Fruit fly (Drosophila melanogaster): ENCODE measurements around the gene wupA.
A peak's percentile ranks its signal among the peaks of the same experiment; 100 is the strongest.

The wupA gene

dm6 chrX:18103353-18103752, 13.4 kb downstream of the wupA start, which contains the start of gene CG7135:
Gene CG7135 (plus strand): TSS chrX:18103653.
- TF ChIP-seq fru (GFP tag; optimal IDR thresholded peaks at IDR 0.05): no peak
- TF ChIP-seq GATAd (GFP tag; optimal IDR thresholded peaks at IDR 0.05): no peak
- no peak for TF ChIP-seq Jra (GFP tag; optimal IDR thresholded peaks at IDR 0.05)
- no peak for TF ChIP-seq ey (GFP tag; optimal IDR thresholded peaks at IDR 0.05)
- TF ChIP-seq woc (GFP tag; optimal IDR thresholded peaks at IDR 0.05): no peak
- TF ChIP-seq sv (GFP tag; optimal IDR thresholded peaks at IDR 0.05): no peak
- TF ChIP-seq HLH106 (tag; optimal IDR thresholded peaks at IDR 0.05): no peak
- TF ChIP-seq CG9705 (GFP tag; optimal IDR thresholded peaks at IDR 0.05): no peak
- TF ChIP-seq OdsH (GFP tag; optimal IDR thresholded peaks at IDR 0.05): no peak
- no peak for TF ChIP-seq dmrt93B (GFP tag; optimal IDR thresholded peaks at IDR 0.05)
- TF ChIP-seq Dfd (GFP tag; optimal IDR thresholded peaks at IDR 0.05): no peak
- TF ChIP-seq Mio (GFP tag; optimal IDR thresholded peaks at IDR 0.05): no peak
- TF ChIP-seq lola (GFP tag; optimal IDR thresholded peaks at IDR 0.05): no peak
- TF ChIP-seq CrebA (GFP tag; optimal IDR thresholded peaks at IDR 0.05; ENCODE audit: borderline replicate concordance): no peak
- no peak for TF ChIP-seq Hr78 (GFP tag; optimal IDR thresholded peaks at IDR 0.05)
- TF ChIP-seq psq (GFP tag; optimal IDR thresholded peaks at IDR 0.05): no peak
- TF ChIP-seq brk (GFP tag; optimal IDR thresholded peaks at IDR 0.05): no peak
- no peak for TF ChIP-seq Vsx2 (GFP tag; optimal IDR thresholded peaks at IDR 0.05; ENCODE audit: partially characterized antibody)

- TF ChIP-seq lola (GFP tag; optimal IDR thresholded peaks at IDR 0.05) (no peak), Hr83 (GFP tag; optimal IDR thresholded peaks at IDR 0.05; ENCODE audit: poor library complexity, severe bottlenecking) (peak; percentile 5), Vsx2 (GFP tag; optimal IDR thresholded peaks at IDR 0.05; ENCODE audit: partially characterized antibody) (no peak), HLH106 (tag; optimal IDR thresholded peaks at IDR 0.05) (peak; percentile 10), CrebA (GFP tag; optimal IDR thresholded peaks at IDR 0.05; ENCODE audit: borderline replicate concordance) (no peak), foxo (GFP tag; optimal IDR thresholded peaks at IDR 0.05) (peak in 1 of 2 experiments; percentile 11), ey (GFP tag; optimal IDR thresholded peaks at IDR 0.05) (no peak), brk (GFP tag; optimal IDR thresholded peaks at IDR 0.05) (no peak), fru (GFP tag; optimal IDR thresholded peaks at IDR 0.05) (no peak), sage (GFP tag; optimal IDR thresholded peaks at IDR 0.05) (no peak), N (GFP tag; optimal IDR thresholded peaks at IDR 0.05) (no peak), sv (GFP tag; optimal IDR thresholded peaks at IDR 0.05) (no peak), h (GFP tag; optimal IDR thresholded peaks at IDR 0.05) (no peak), GATAd (GFP tag; optimal IDR thresholded peaks at IDR 0.05) (no peak), pan (optimal IDR thresholded peaks at IDR 0.05) (no peak), CG32264 (GFP tag; optimal IDR thresholded peaks at IDR 0.05) (no peak), dsf (GFP tag; optimal IDR thresholded peaks at IDR 0.05; ENCODE audit: borderline replicate concordance) (no peak), usp (GFP tag; optimal IDR thresholded peaks at IDR 0.05) (no peak), tai (GFP tag; optimal IDR thresholded peaks at IDR 0.05) (no peak)
These were observed 14.9 kb downstream of the wupA start, which contains the start of gene Taf8 for dm6 chrX:18101778-18102177. Gene Taf8 (plus strand): TSS chrX:18101970.

- TF ChIP-seq Dfd (GFP tag; optimal IDR thresholded peaks at IDR 0.05): no peak
- peak; percentile 8 for TF ChIP-seq Hnf4 (GFP tag; optimal IDR thresholded peaks at IDR 0.05)
- no peak for TF ChIP-seq Rel (GFP tag; optimal IDR thresholded peaks at IDR 0.05)
- TF ChIP-seq Rel (tag; optimal IDR thresholded peaks at IDR 0.05): peak; percentile 30
These were observed 15.5 kb downstream of the wupA start, which contains the start of gene Mvb12 for dm6 chrX:18101098-18101711. Gene Mvb12 (minus strand): TSS chrX:18101314.

dm6 chrX:18100146-18100669, 16.5 kb downstream of the wupA start:
- TF ChIP-seq Hr78 (GFP tag; optimal IDR thresholded peaks at IDR 0.05): no peak
- TF ChIP-seq foxo (GFP tag; optimal IDR thresholded peaks at IDR 0.05): no peak
- no peak for TF ChIP-seq Rel (GFP tag; optimal IDR thresholded peaks at IDR 0.05)
- peak; percentile 65 for TF ChIP-seq Rel (tag; optimal IDR thresholded peaks at IDR 0.05)
- TF ChIP-seq Vsx2 (GFP tag; optimal IDR thresholded peaks at IDR 0.05; ENCODE audit: partially characterized antibody): no peak
- no peak for TF ChIP-seq dl (GFP tag; optimal IDR thresholded peaks at IDR 0.05; ENCODE audit: insufficient read depth in 1 of 2, partially characterized antibody in 2 of 2)
- no peak for TF ChIP-seq OdsH (GFP tag; optimal IDR thresholded peaks at IDR 0.05)

Measured in whole organism, wandering third instar larva.